Worm (Caenorhabditis elegans): ENCODE results near the gene C09B9.4.

DNA sequence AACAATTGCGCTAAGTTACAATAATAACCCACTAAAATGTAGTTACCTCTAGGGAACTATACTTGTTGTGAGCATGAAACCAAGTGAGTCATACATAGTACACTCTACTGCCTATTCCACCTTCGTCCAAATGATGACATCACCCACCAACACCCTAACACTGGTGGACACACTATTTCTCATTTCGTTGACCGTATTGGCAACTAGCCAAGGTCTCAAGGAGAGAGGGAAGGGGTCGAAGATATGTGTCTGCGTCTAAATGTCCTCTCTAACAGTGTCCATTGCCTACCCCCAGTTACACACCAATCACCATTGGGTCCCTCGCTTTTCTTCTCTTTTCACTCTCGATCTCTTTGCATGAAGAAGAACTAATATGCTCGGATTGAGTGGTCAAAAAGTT is 44.7 kb upstream of the C09B9.4 start:
- TF ChIP-seq ztf-23 (GFP tag; IDR thresholded peaks at IDR 0.05) = no peak; the same call in 1 of the 2 replicates
- TF ChIP-seq ztf-29 (GFP tag; IDR thresholded peaks at IDR 0.05) = no peak
- no peak for TF ChIP-seq cog-1 (tag; optimal IDR thresholded peaks at IDR 0.05)
- TF ChIP-seq flt-1 (GFP tag; IDR thresholded peaks at IDR 0.05) = no peak
- TF ChIP-seq klf-2 (GFP tag; conservative IDR thresholded peaks at IDR 0.05) = no peak
- TF ChIP-seq med-1 (GFP tag; optimal IDR thresholded peaks at IDR 0.05; ENCODE audit: insufficient read depth) = no peak
- TF ChIP-seq tab-1 (GFP tag; IDR thresholded peaks at IDR 0.05) = 0 out of 2 replicates have a peak, but pooled peaks have one; percentile 22
- no peak for TF ChIP-seq T22C8.4 (GFP tag; IDR thresholded peaks at IDR 0.05)
- TF ChIP-seq ref-1 (GFP tag; conservative IDR thresholded peaks at IDR 0.05) = no peak
